Fruit fly (Drosophila melanogaster) whole organism, embryonic: Measurements from ENCODE around the gene Coa8.
A peak's percentile ranks its signal among the peaks of the same experiment; 100 is the strongest.

Source experiments
- Bdp1 ChIP-seq: fragments of 200-800 bp; sonication (Bioruptor generic); optimal IDR thresholded peaks from 3 replicates; lab custom pipeline; 2016; ENCODE audit warnings: missing biosample characterization, missing genetic modification characterization
- CG10321 ChIP-seq: fragments of 200-800 bp; sonication (Bioruptor generic); IDR thresholded peaks from 2 replicates; pipeline ENCODE4 v1.3.6; 2022; ENCODE audit warnings: missing biosample characterization, missing genetic modification characterization
- CG11247 ChIP-seq: fragments of 200-800 bp; sonication (Bioruptor generic); IDR thresholded peaks from 2 replicates; pipeline ENCODE4 v1.3.6; 2022; ENCODE audit warnings: missing biosample characterization, missing genetic modification characterization
- CG11695 ChIP-seq: fragments of 200-800 bp; sonication (Bioruptor generic); IDR thresholded peaks from 3 replicates; pipeline ENCODE4 v1.3.6; 2022; ENCODE audit warnings: missing biosample characterization, missing genetic modification characterization
- CG13123 ChIP-seq: fragments of 200-800 bp; sonication (Bioruptor generic); optimal IDR thresholded peaks from 2 replicates; lab custom pipeline; 2016; ENCODE audit warnings: missing biosample characterization, missing genetic modification characterization
- CG13296 ChIP-seq: fragments of 200-800 bp; sonication (Bioruptor generic); optimal IDR thresholded peaks from 3 replicates; lab custom pipeline; 2018; ENCODE audit warnings: missing biosample characterization, mild to moderate bottlenecking, missing genetic modification characterization
- CG14014 ChIP-seq: fragments of 200-800 bp; sonication (Bioruptor generic); IDR thresholded peaks from 2 replicates; pipeline ENCODE4 v1.3.6; 2022; ENCODE audit warnings: missing biosample characterization, missing genetic modification characterization
- CG15011 ChIP-seq: fragments of 200-800 bp; sonication (Bioruptor generic); optimal IDR thresholded peaks from 3 replicates; lab custom pipeline; 2018; ENCODE audit warnings: missing biosample characterization, mild to moderate bottlenecking, missing genetic modification characterization
- CG1529 ChIP-seq: fragments of 200-800 bp; sonication (Bioruptor generic); optimal IDR thresholded peaks from 3 replicates; lab custom pipeline; 2018; ENCODE audit warnings: missing biosample characterization, missing genetic modification characterization
- CG17328 ChIP-seq: fragments of 200-800 bp; sonication (Bioruptor generic); IDR thresholded peaks from 2 replicates; pipeline ENCODE4 v1.3.6; 2022; ENCODE audit warnings: missing biosample characterization, missing genetic modification characterization
- CG17359 ChIP-seq: fragments of 200-800 bp; sonication (Bioruptor generic); optimal IDR thresholded peaks from 3 replicates; lab custom pipeline; 2018; ENCODE audit warnings: missing biosample characterization, mild to moderate bottlenecking, missing genetic modification characterization, moderate library complexity
- CG17802 ChIP-seq: fragments of 200-800 bp; sonication (Bioruptor generic); optimal IDR thresholded peaks from 2 replicates; lab custom pipeline; 2018; ENCODE audit warnings: missing biosample characterization, mild to moderate bottlenecking, missing genetic modification characterization, moderate library complexity
- CG17912 ChIP-seq: fragments of 200-800 bp; sonication (Bioruptor generic); optimal IDR thresholded peaks from 2 replicates; lab custom pipeline; 2018; ENCODE audit warnings: missing biosample characterization, mild to moderate bottlenecking, missing genetic modification characterization
- CG18476 ChIP-seq: fragments of 200-800 bp; sonication (Bioruptor generic); optimal IDR thresholded peaks from 2 replicates; lab custom pipeline; 2016; ENCODE audit warnings: missing biosample characterization, mild to moderate bottlenecking, missing genetic modification characterization
- CG2678 ChIP-seq: fragments of 200-800 bp; sonication (Bioruptor generic); optimal IDR thresholded peaks from 3 replicates; lab custom pipeline; 2019; ENCODE audit warnings: missing biosample characterization, mild to moderate bottlenecking, missing genetic modification characterization, moderate library complexity
- CG2889 ChIP-seq: fragments of 200-800 bp; sonication (Bioruptor generic); IDR thresholded peaks from 3 replicates; pipeline ENCODE4 v1.3.6; 2022; ENCODE audit warnings: missing biosample characterization, missing genetic modification characterization
- CG31224 ChIP-seq: fragments of 200-800 bp; sonication (Bioruptor generic); IDR thresholded peaks from 2 replicates; pipeline ENCODE4 v1.3.6; 2022; ENCODE audit warnings: missing biosample characterization, missing genetic modification characterization
- CG32767 ChIP-seq: fragments of 200-800 bp; sonication (Bioruptor generic); IDR thresholded peaks from 2 replicates; pipeline ENCODE4 v1.3.6; 2022; ENCODE audit warnings: missing biosample characterization, missing genetic modification characterization
- CG34376 ChIP-seq: fragments of 200-800 bp; sonication (Bioruptor generic); optimal IDR thresholded peaks from 2 replicates; lab custom pipeline; 2018; ENCODE audit warnings: missing biosample characterization, mild to moderate bottlenecking, missing genetic modification characterization
- CG7963 ChIP-seq: fragments of 200-800 bp; sonication (Bioruptor generic); IDR thresholded peaks from 3 replicates; pipeline ENCODE4 v1.3.6; 2022; ENCODE audit warnings: missing biosample characterization, missing genetic modification characterization; ENCODE audit not compliant: partially characterized antibody
- CG7987 ChIP-seq: fragments of 200-800 bp; sonication (Bioruptor generic); optimal IDR thresholded peaks from 2 replicates; lab custom pipeline; 2018; ENCODE audit warnings: missing biosample characterization, mild to moderate bottlenecking, missing genetic modification characterization, moderate library complexity
- CG8765 ChIP-seq: fragments of 200-800 bp; sonication (Bioruptor generic); IDR thresholded peaks from 2 replicates; pipeline ENCODE4 v1.3.6; 2022; ENCODE audit warnings: missing biosample characterization, missing genetic modification characterization
- CG8944 ChIP-seq: fragments of 200-800 bp; sonication (Bioruptor generic); optimal IDR thresholded peaks from 3 replicates; lab custom pipeline; 2016; ENCODE audit warnings: missing biosample characterization, missing genetic modification characterization
- CG9817 ChIP-seq: fragments of 200-800 bp; sonication (Bioruptor generic); optimal IDR thresholded peaks from 2 replicates; lab custom pipeline; 2018; ENCODE audit warnings: missing biosample characterization, mild to moderate bottlenecking, missing genetic modification characterization, moderate library complexity
- CG9876 ChIP-seq: fragments of 200-800 bp; sonication (Bioruptor generic); optimal IDR thresholded peaks from 2 replicates; lab custom pipeline; 2016; ENCODE audit warnings: missing biosample characterization, missing genetic modification characterization
- CkIIα-i1 ChIP-seq: fragments of 200-800 bp; sonication (Bioruptor generic); IDR thresholded peaks from 2 replicates; pipeline ENCODE4 v1.3.6; 2022; ENCODE audit warnings: missing biosample characterization, missing genetic modification characterization
- D ChIP-seq, 2 experiments: fragments of 200-800 bp in 1 of 2; fragments of >200 bp in 1 of 2; sonication (Bioruptor generic) in 1 of 2; optimal IDR thresholded peaks; 2 replicates in 1 of 2; 3 replicates in 1 of 2; lab custom pipeline; 2017; ENCODE audit warnings: mild to moderate bottlenecking in 1 of 2, missing biosample characterization in 1 of 2, missing genetic modification characterization in 1 of 2, missing genetic modification reagents in 1 of 2
- E2f2 ChIP-seq: fragments of 200-800 bp; sonication (Bioruptor generic); IDR thresholded peaks from 2 replicates; pipeline ENCODE4 v1.3.6; 2022; ENCODE audit warnings: missing biosample characterization, missing genetic modification characterization
- Ets65A ChIP-seq: fragments of 200-800 bp; sonication (Bioruptor generic); peaks from one replicate; lab custom pipeline; 2016; ENCODE audit warnings: missing biosample characterization, missing genetic modification characterization
- Ets97D ChIP-seq: fragments of 200-800 bp; sonication (Bioruptor generic); optimal IDR thresholded peaks from 3 replicates; lab custom pipeline; 2016; ENCODE audit warnings: missing biosample characterization, missing genetic modification characterization
- Fer2 ChIP-seq: fragments of 200-800 bp; sonication (Bioruptor generic); optimal IDR thresholded peaks from 2 replicates; lab custom pipeline; 2018; ENCODE audit warnings: missing biosample characterization, mild to moderate bottlenecking, missing genetic modification characterization, moderate library complexity
- H15 ChIP-seq: fragments of 200-800 bp; sonication (Bioruptor generic); IDR thresholded peaks from 3 replicates; pipeline ENCODE4 v1.3.6; 2022; ENCODE audit warnings: missing biosample characterization, missing genetic modification characterization
- Hr78 ChIP-seq, 2 experiments: fragments of 200-800 bp in 1 of 2; fragments of >200 bp in 1 of 2; sonication (Bioruptor generic) in 1 of 2; optimal IDR thresholded peaks; 2 replicates each; lab custom pipeline; 2017 to 2019; ENCODE audit warnings: missing biosample characterization in 2 of 2, missing genetic modification characterization in 2 of 2, mild to moderate bottlenecking in 1 of 2, moderate library complexity in 1 of 2
- Meics ChIP-seq: fragments of 200-800 bp; sonication (Bioruptor generic); optimal IDR thresholded peaks from 2 replicates; lab custom pipeline; 2017; ENCODE audit warnings: missing biosample characterization, mild to moderate bottlenecking, missing genetic modification characterization
- Nf-YC ChIP-seq: fragments of 200-800 bp; optimal IDR thresholded peaks from 3 replicates; lab custom pipeline; 2019; ENCODE audit warnings: missing biosample characterization, mild to moderate bottlenecking, missing genetic modification characterization, moderate library complexity
- Oli ChIP-seq: fragments of 200-800 bp; sonication (Bioruptor generic); optimal IDR thresholded peaks from 2 replicates; lab custom pipeline; 2018; ENCODE audit warnings: missing biosample characterization, mild to moderate bottlenecking, missing genetic modification characterization, moderate library complexity
- Poxn ChIP-seq: fragments of 200-800 bp; sonication (Bioruptor generic); IDR thresholded peaks from 2 replicates; pipeline ENCODE4 v1.3.6; 2022; ENCODE audit warnings: missing biosample characterization, missing genetic modification characterization
- Sin3A ChIP-seq: fragments of >200 bp; optimal IDR thresholded peaks from 2 replicates; lab custom pipeline; 2018
- Xbp1 ChIP-seq: fragments of 200-800 bp; sonication (Bioruptor generic); optimal IDR thresholded peaks from 3 replicates; lab custom pipeline; 2016; ENCODE audit warnings: missing biosample characterization, mild to moderate bottlenecking, missing genetic modification characterization
- al ChIP-seq: fragments of 200-800 bp; sonication (Bioruptor generic); IDR thresholded peaks from 2 replicates; pipeline ENCODE4 v1.3.6; 2022; ENCODE audit warnings: missing biosample characterization, missing genetic modification characterization
- br ChIP-seq: fragments of >200 bp; optimal IDR thresholded peaks from 2 replicates; lab custom pipeline; 2017
- croc ChIP-seq: fragments of 200-800 bp; sonication (Bioruptor generic); conservative IDR thresholded peaks from 3 replicates; pipeline ENCODE4 v1.3.6; 2022; ENCODE audit warnings: missing biosample characterization, missing genetic modification characterization
- ems ChIP-seq: fragments of 200-800 bp; sonication (Bioruptor generic); optimal IDR thresholded peaks from 3 replicates; lab custom pipeline; 2016; ENCODE audit warnings: missing biosample characterization, missing genetic modification characterization
- gem ChIP-seq: fragments of 200-800 bp; sonication (Bioruptor generic); optimal IDR thresholded peaks from 2 replicates; lab custom pipeline; 2019; ENCODE audit warnings: missing biosample characterization, mild to moderate bottlenecking, missing genetic modification characterization, moderate library complexity
- kay ChIP-seq: fragments of 200-800 bp; sonication (Bioruptor generic); optimal IDR thresholded peaks from 2 replicates; lab custom pipeline; 2016; ENCODE audit warnings: missing biosample characterization, missing genetic modification characterization
- lilli ChIP-seq: fragments of 200-800 bp; sonication (Bioruptor generic); optimal IDR thresholded peaks from 3 replicates; lab custom pipeline; 2016; ENCODE audit warnings: missing biosample characterization, missing genetic modification characterization
- mam ChIP-seq: fragments of 200-800 bp; sonication (Bioruptor generic); optimal IDR thresholded peaks from 3 replicates; lab custom pipeline; 2016; ENCODE audit warnings: missing biosample characterization, missing genetic modification characterization
- onecut ChIP-seq: fragments of 200-800 bp; sonication (Bioruptor generic); IDR thresholded peaks from 2 replicates; pipeline ENCODE4 v1.3.6; 2022; ENCODE audit warnings: missing biosample characterization, missing genetic modification characterization
- sisA ChIP-seq: fragments of 200-800 bp; sonication (Bioruptor generic); IDR thresholded peaks from 2 replicates; pipeline ENCODE4 v1.3.6; 2022; ENCODE audit warnings: missing biosample characterization, missing genetic modification characterization
- so ChIP-seq: fragments of 200-800 bp; sonication (Bioruptor generic); IDR thresholded peaks from 3 replicates; pipeline ENCODE4 v1.3.6; 2022; ENCODE audit warnings: missing biosample characterization, missing genetic modification characterization
- vfl ChIP-seq: fragments of 200-800 bp; sonication (Bioruptor generic); optimal IDR thresholded peaks from 2 replicates; lab custom pipeline; 2016; ENCODE audit warnings: missing biosample characterization, missing genetic modification characterization
- wor ChIP-seq: fragments of 200-800 bp; sonication (Bioruptor generic); IDR thresholded peaks from 2 replicates; pipeline ENCODE4 v1.3.6; 2022; ENCODE audit warnings: missing biosample characterization, missing genetic modification characterization
- zf30C ChIP-seq: fragments of 200-800 bp; sonication (Bioruptor generic); optimal IDR thresholded peaks from 3 replicates; lab custom pipeline; 2018; ENCODE audit warnings: missing biosample characterization, mild to moderate bottlenecking, missing genetic modification characterization

The Coa8 gene

DNA sequence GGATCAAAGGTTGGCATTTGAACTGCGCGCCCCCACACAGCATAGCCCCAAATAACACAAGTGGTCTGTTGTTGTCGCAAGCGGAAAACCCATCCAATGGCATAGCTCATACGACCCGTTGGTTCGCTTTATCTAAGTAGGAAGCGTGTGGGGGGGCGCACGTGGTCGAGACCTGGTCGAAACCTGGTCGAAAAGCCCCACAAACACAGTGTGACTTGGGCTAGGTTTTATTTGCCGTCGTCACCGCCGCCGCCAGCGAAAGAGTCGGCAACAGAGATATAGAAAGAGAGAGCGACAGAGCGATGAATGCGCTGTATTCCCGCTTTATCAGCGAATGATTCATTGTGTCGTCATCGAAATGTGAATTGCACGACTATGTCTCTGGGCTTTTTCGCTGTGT lies 37.2 kb upstream of the Coa8 start (continued):
- TF ChIP-seq gem (tag; lab: Kevin White, UChicago) (no peak), vfl (no peak), CG8944 (no peak), CG7963 (no peak), Fer2 (no peak), CG13296 (GFP tag; lab: Kevin White, UChicago) (no peak), CG32767 (GFP tag; lab: Robert Waterston, UW) (no peak), CG11695 (no peak), CG14014 (GFP tag; lab: Robert Waterston, UW) (no peak), D (optimal IDR thresholded peaks at IDR 0.05; lab: Kevin White, UChicago) (no peak), D (GFP tag; optimal IDR thresholded peaks at IDR 0.05; lab: Kevin White, UChicago) (no peak), E2f2 (GFP tag; lab: Robert Waterston, UW) (no peak), CG31224 (GFP tag; lab: Robert Waterston, UW) (no peak), Poxn (GFP tag; lab: Robert Waterston, UW) (no peak), CG18476 (GFP tag; lab: Kevin White, UChicago) (no peak), ems (GFP tag; lab: Kevin White, UChicago) (no peak), onecut (GFP tag; lab: Robert Waterston, UW) (no peak), Xbp1 (GFP tag; lab: Kevin White, UChicago) (no peak), CG11247 (no peak), kay (peak; percentile 79), Oli (tag; lab: Kevin White, UChicago) (no peak), CG17912 (GFP tag; lab: Kevin White, UChicago) (no peak), CG17802 (tag; lab: Kevin White, UChicago) (no peak), croc (no peak), Sin3A (lab: Kevin White, UChicago) (no peak), Ets65A (no peak), CG17359 (tag; lab: Kevin White, UChicago) (no peak), CG8765 (GFP tag; lab: Robert Waterston, UW) (no peak), al (no peak), Hr78 (GFP tag; optimal IDR thresholded peaks at IDR 0.05; lab: Kevin White, UChicago) (peak in 1 of 2 experiments; percentile 93), sisA (GFP tag; lab: Robert Waterston, UW) (no peak), lilli (no peak), br (lab: Kevin White, UChicago) (no peak), CG34376 (GFP tag; lab: Kevin White, UChicago) (peak; percentile 47), Ets97D (no peak), Meics (GFP tag; lab: Kevin White, UChicago) (no peak), CG10321 (peak; percentile 36; the same call in 1 of the 2 replicates), mam (GFP tag; lab: Kevin White, UChicago) (no peak), CG13123 (GFP tag; lab: Kevin White, UChicago) (no peak), CG9876 (GFP tag; lab: Kevin White, UChicago) (no peak), CkIIα-i1 (GFP tag; lab: Robert Waterston, UW) (no peak), CG2889 (GFP tag; lab: Robert Waterston, UW) (no peak), CG1529 (GFP tag; lab: Kevin White, UChicago) (no peak), so (GFP tag; lab: Robert Waterston, UW) (no peak), wor (no peak), CG15011 (GFP tag; lab: Kevin White, UChicago) (no peak), CG7987 (GFP tag; lab: Kevin White, UChicago) (peak; percentile 94), H15 (GFP tag; lab: Robert Waterston, UW) (no peak), Bdp1 (GFP tag; lab: Kevin White, UChicago) (no peak), CG2678 (tag; lab: Kevin White, UChicago) (peak; percentile 5), Nf-YC (peak; percentile 65), CG9817 (tag; lab: Kevin White, UChicago) (no peak), zf30C (GFP tag; lab: Kevin White, UChicago) (no peak), CG17328 (GFP tag; lab: Robert Waterston, UW) (no peak)
